Worm (Caenorhabditis elegans): Measurements from ENCODE around the gene C06E1.7.

ce11 chrIII:8556836-8557385, 36.6 kb downstream of the C06E1.7 start, which contains the start of gene C02D5.2:
- no peak for TF ChIP-seq ama-1 (optimal IDR thresholded peaks at IDR 0.05)
- no peak for TF ChIP-seq pes-1 (GFP tag; IDR thresholded peaks at IDR 0.05)
- TF ChIP-seq F13C5.2 (tag; optimal IDR thresholded peaks at IDR 0.05) = no peak
- no peak for TF ChIP-seq sea-1 (GFP tag; conservative IDR thresholded peaks at IDR 0.05)
- no peak for TF ChIP-seq scrt-1 (GFP tag; IDR thresholded peaks at IDR 0.05)
- TF ChIP-seq aly-1 (tag; optimal IDR thresholded peaks at IDR 0.05) = no peak
- TF ChIP-seq ets-7 (tag; optimal IDR thresholded peaks at IDR 0.05) = no peak
- TF ChIP-seq hmg-4 (GFP tag; optimal IDR thresholded peaks at IDR 0.05) = no peak
- no peak for TF ChIP-seq flt-1 (GFP tag; IDR thresholded peaks at IDR 0.05)
- TF ChIP-seq ceh-36 (tag; optimal IDR thresholded peaks at IDR 0.05) = no peak
- TF ChIP-seq tbx-11 (GFP tag; IDR thresholded peaks at IDR 0.05) = no peak
- TF ChIP-seq hmbx-1 (tag; optimal IDR thresholded peaks at IDR 0.05) = no peak
- TF ChIP-seq tbx-37 (GFP tag; conservative IDR thresholded peaks at IDR 0.05) = no peak

Data from whole organism, early embryonic.